In genomic region chr2L:2897024-2897549, dm6 we compare ENCODE assay signal across 1 fruit fly cellular context.
TF ChIP-seq lines count a peak whose summit lies in the region.

No protein-coding gene starts in this region.

TF ChIP-seq in whole organism, embryonic, 481 proteins besides CTCF, POLR2A, EP300 and RAD21 (continued from another document):
- peak; percentile 62 for TF ChIP-seq fd64A (GFP tag; optimal IDR thresholded peaks at IDR 0.05; lab: Kevin White, UChicago)
- TF ChIP-seq CG30403 (GFP tag; optimal IDR thresholded peaks at IDR 0.05; lab: Kevin White, UChicago), result peak; percentile 90
- no peak for TF ChIP-seq CG9797 (GFP tag; optimal IDR thresholded peaks at IDR 0.05; lab: Kevin White, UChicago)
- TF ChIP-seq CG8388 (GFP tag; optimal IDR thresholded peaks at IDR 0.05; lab: Kevin White, UChicago), result peak; percentile 83
- TF ChIP-seq her (GFP tag; optimal IDR thresholded peaks at IDR 0.05; lab: Kevin White, UChicago), result peak; percentile 79
- TF ChIP-seq CG1603 (tag; optimal IDR thresholded peaks at IDR 0.05; lab: Kevin White, UChicago), result peak; percentile 72
- peak; percentile 66 for TF ChIP-seq ERR (GFP tag; optimal IDR thresholded peaks at IDR 0.05; lab: Kevin White, UChicago)
- peak; percentile 90 for TF ChIP-seq Antp (GFP tag; optimal IDR thresholded peaks at IDR 0.05; lab: Kevin White, UChicago)
- TF ChIP-seq az2 (GFP tag; optimal IDR thresholded peaks at IDR 0.05; lab: Kevin White, UChicago), result peak; percentile 89
- TF ChIP-seq grau (tag; optimal IDR thresholded peaks at IDR 0.05; lab: Kevin White, UChicago), result peak; percentile 58
- TF ChIP-seq p53 (GFP tag; optimal IDR thresholded peaks at IDR 0.05; lab: Kevin White, UChicago), result peak; percentile 49
- peak; percentile 43 for TF ChIP-seq ac (GFP tag; optimal IDR thresholded peaks at IDR 0.05; lab: Kevin White, UChicago)
